Worm (Caenorhabditis elegans): ENCODE data around the gene R05H10.1.

R05H10.1 gene

ce11 chrII:14851483-14851882 is at the start of gene R05H10.1:
Gene R05H10.1 (plus strand): TSS chrII:14851816.
- TF ChIP-seq tbx-37 (GFP tag; conservative IDR thresholded peaks at IDR 0.05) (no peak), ceh-13 (GFP tag; optimal IDR thresholded peaks at IDR 0.05) (no peak), ama-1 (optimal IDR thresholded peaks at IDR 0.05) (no peak), F13C5.2 (tag; optimal IDR thresholded peaks at IDR 0.05) (no peak), B0310.2 (tag; optimal IDR thresholded peaks at IDR 0.05) (no peak), hmbx-1 (tag; optimal IDR thresholded peaks at IDR 0.05) (no peak), hmg-4 (GFP tag; optimal IDR thresholded peaks at IDR 0.05) (no peak), aly-1 (tag; optimal IDR thresholded peaks at IDR 0.05) (no peak), sea-1 (GFP tag; conservative IDR thresholded peaks at IDR 0.05) (no peak), flt-1 (GFP tag; IDR thresholded peaks at IDR 0.05) (no peak), tra-4 (tag; optimal IDR thresholded peaks at IDR 0.05) (no peak), tbx-11 (GFP tag; IDR thresholded peaks at IDR 0.05) (no peak), hnd-1 (tag; optimal IDR thresholded peaks at IDR 0.05) (no peak)

- 0 out of 2 replicates have a peak, but pooled peaks have one; percentile 16 for TF ChIP-seq flt-1 (GFP tag; IDR thresholded peaks at IDR 0.05)
- peak; percentile 64 for TF ChIP-seq tbx-11 (GFP tag; IDR thresholded peaks at IDR 0.05)
- peak; percentile 72 for TF ChIP-seq pes-1 (GFP tag; IDR thresholded peaks at IDR 0.05)
Measured at ce11 chrII:14802527-14802926, 49.1 kb upstream of the R05H10.1 start.

- peak; percentile 98 for TF ChIP-seq hmg-4 (GFP tag; optimal IDR thresholded peaks at IDR 0.05)
- TF ChIP-seq F13C5.2 (tag; optimal IDR thresholded peaks at IDR 0.05), result peak; percentile 89
- peak; percentile 79 for TF ChIP-seq hnd-1 (tag; optimal IDR thresholded peaks at IDR 0.05)
- peak; percentile 84 for TF ChIP-seq scrt-1 (GFP tag; IDR thresholded peaks at IDR 0.05)
- TF ChIP-seq tra-4 (tag; optimal IDR thresholded peaks at IDR 0.05), result peak; percentile 88
- TF ChIP-seq sea-1 (GFP tag; conservative IDR thresholded peaks at IDR 0.05), result peak; percentile 88
- TF ChIP-seq flt-1 (GFP tag; IDR thresholded peaks at IDR 0.05), result peak; percentile 79
- peak; percentile 65 for TF ChIP-seq hmbx-1 (tag; optimal IDR thresholded peaks at IDR 0.05)
- peak; percentile 91 for TF ChIP-seq ceh-13 (GFP tag; optimal IDR thresholded peaks at IDR 0.05)
- no peak for TF ChIP-seq ama-1 (optimal IDR thresholded peaks at IDR 0.05)
- peak; percentile 67 for TF ChIP-seq tbx-37 (GFP tag; conservative IDR thresholded peaks at IDR 0.05)
- peak; percentile 95 for TF ChIP-seq B0310.2 (tag; optimal IDR thresholded peaks at IDR 0.05)
- TF ChIP-seq ceh-36 (tag; optimal IDR thresholded peaks at IDR 0.05), result peak; percentile 82
- TF ChIP-seq ets-7 (tag; optimal IDR thresholded peaks at IDR 0.05), result peak; percentile 90
- peak; percentile 85 for TF ChIP-seq tbx-11 (GFP tag; IDR thresholded peaks at IDR 0.05)
- TF ChIP-seq pes-1 (GFP tag; IDR thresholded peaks at IDR 0.05), result peak; percentile 91
- peak; percentile 91 for TF ChIP-seq aly-1 (tag; optimal IDR thresholded peaks at IDR 0.05)
Measured at ce11 chrII:14804259-14804899, 47.2 kb upstream of the R05H10.1 start, which contains the start of gene W01D2.3. Gene W01D2.3 (minus strand): TSS chrII:14804309.

- no peak for TF ChIP-seq hmg-4 (GFP tag; optimal IDR thresholded peaks at IDR 0.05)
- TF ChIP-seq tra-4 (tag; optimal IDR thresholded peaks at IDR 0.05), result no peak
- no peak for TF ChIP-seq ceh-13 (GFP tag; optimal IDR thresholded peaks at IDR 0.05)
- TF ChIP-seq ama-1 (optimal IDR thresholded peaks at IDR 0.05), result no peak
- TF ChIP-seq sea-1 (GFP tag; conservative IDR thresholded peaks at IDR 0.05), result no peak
- no peak for TF ChIP-seq pes-1 (GFP tag; IDR thresholded peaks at IDR 0.05)
- no peak for TF ChIP-seq B0310.2 (tag; optimal IDR thresholded peaks at IDR 0.05)
- no peak for TF ChIP-seq hnd-1 (tag; optimal IDR thresholded peaks at IDR 0.05)
- no peak for TF ChIP-seq F13C5.2 (tag; optimal IDR thresholded peaks at IDR 0.05)
- TF ChIP-seq ets-7 (tag; optimal IDR thresholded peaks at IDR 0.05), result no peak
- no peak for TF ChIP-seq ceh-36 (tag; optimal IDR thresholded peaks at IDR 0.05)
- TF ChIP-seq flt-1 (GFP tag; IDR thresholded peaks at IDR 0.05), result no peak
- TF ChIP-seq tbx-11 (GFP tag; IDR thresholded peaks at IDR 0.05), result no peak
Measured at ce11 chrII:14805686-14806085, 45.9 kb upstream of the R05H10.1 start, which contains the start of gene srt-11. Gene srt-11 (plus strand): TSS chrII:14805986.

ce11 chrII:14808686-14809085 is 42.9 kb upstream of the R05H10.1 start, which contains the start of gene W01D2.6:
Gene W01D2.6 (plus strand): TSS chrII:14808986.
- TF ChIP-seq ama-1 (optimal IDR thresholded peaks at IDR 0.05), result no peak
- TF ChIP-seq hnd-1 (tag; optimal IDR thresholded peaks at IDR 0.05), result no peak
- no peak for TF ChIP-seq ceh-36 (tag; optimal IDR thresholded peaks at IDR 0.05)
- no peak for TF ChIP-seq tbx-37 (GFP tag; conservative IDR thresholded peaks at IDR 0.05)
- no peak for TF ChIP-seq F13C5.2 (tag; optimal IDR thresholded peaks at IDR 0.05)
- TF ChIP-seq B0310.2 (tag; optimal IDR thresholded peaks at IDR 0.05), result no peak
- TF ChIP-seq aly-1 (tag; optimal IDR thresholded peaks at IDR 0.05), result no peak
- TF ChIP-seq ceh-13 (GFP tag; optimal IDR thresholded peaks at IDR 0.05), result no peak
- TF ChIP-seq hmbx-1 (tag; optimal IDR thresholded peaks at IDR 0.05), result no peak
- TF ChIP-seq ets-7 (tag; optimal IDR thresholded peaks at IDR 0.05), result no peak
- TF ChIP-seq hmg-4 (GFP tag; optimal IDR thresholded peaks at IDR 0.05), result no peak
- no peak for TF ChIP-seq tbx-11 (GFP tag; IDR thresholded peaks at IDR 0.05)
- TF ChIP-seq tra-4 (tag; optimal IDR thresholded peaks at IDR 0.05), result no peak
- no peak for TF ChIP-seq flt-1 (GFP tag; IDR thresholded peaks at IDR 0.05)
- TF ChIP-seq sea-1 (GFP tag; conservative IDR thresholded peaks at IDR 0.05), result no peak
- TF ChIP-seq pes-1 (GFP tag; IDR thresholded peaks at IDR 0.05), result no peak
- TF ChIP-seq scrt-1 (GFP tag; IDR thresholded peaks at IDR 0.05), result no peak

- TF ChIP-seq hmbx-1 (tag; optimal IDR thresholded peaks at IDR 0.05) (no peak), tra-4 (tag; optimal IDR thresholded peaks at IDR 0.05) (no peak), sea-1 (GFP tag; conservative IDR thresholded peaks at IDR 0.05) (no peak), ama-1 (optimal IDR thresholded peaks at IDR 0.05) (no peak), hnd-1 (tag; optimal IDR thresholded peaks at IDR 0.05) (no peak), F13C5.2 (tag; optimal IDR thresholded peaks at IDR 0.05) (no peak), flt-1 (GFP tag; IDR thresholded peaks at IDR 0.05) (no peak), tbx-37 (GFP tag; conservative IDR thresholded peaks at IDR 0.05) (no peak), hmg-4 (GFP tag; optimal IDR thresholded peaks at IDR 0.05) (no peak), ceh-36 (tag; optimal IDR thresholded peaks at IDR 0.05) (no peak), ets-7 (tag; optimal IDR thresholded peaks at IDR 0.05) (no peak), tbx-11 (GFP tag; IDR thresholded peaks at IDR 0.05) (no peak)
Measured at ce11 chrII:14810609-14811008, 41.0 kb upstream of the R05H10.1 start.

ce11 chrII:14811472-14811871 is 40.1 kb upstream of the R05H10.1 start:
- TF ChIP-seq sea-1 (GFP tag; conservative IDR thresholded peaks at IDR 0.05) (no peak), tbx-11 (GFP tag; IDR thresholded peaks at IDR 0.05) (no peak)

Measured in whole organism, early embryonic.